Worm (Caenorhabditis elegans): ENCODE results near the gene Y57G11C.30.
"Not testable (repeated sequence)": the region's sequence is repeated elsewhere in the genome, so short reads cannot be mapped to it uniquely, and the experiment has no call there.

Y57G11C.30 gene

ce11 chrIV:14903188-14903587, 35.5 kb upstream of the Y57G11C.30 start:
- TF ChIP-seq ceh-79 (tag; optimal IDR thresholded peaks at IDR 0.05) = no peak
- no peak for TF ChIP-seq Y56A3A.18 (GFP tag; IDR thresholded peaks at IDR 0.05)
- TF ChIP-seq somi-1 (GFP tag; optimal IDR thresholded peaks at IDR 0.05) = no peak
- TF ChIP-seq B0019.2 (GFP tag; conservative IDR thresholded peaks at IDR 0.05) = no peak
- no peak for TF ChIP-seq ZK185.1 (tag; optimal IDR thresholded peaks at IDR 0.05; ENCODE audit: poor library complexity, severe bottlenecking)
- TF ChIP-seq zim-3 (tag; optimal IDR thresholded peaks at IDR 0.05) = no peak
- no peak for TF ChIP-seq mxl-1 (tag; optimal IDR thresholded peaks at IDR 0.05)

ce11 chrIV:14909589-14909988, 29.1 kb upstream of the Y57G11C.30 start, which contains the start of gene pnc-2:
TSS of gene pnc-2 (minus strand) at chrIV:14909689.
- TF ChIP-seq F57A8.1 (GFP tag; optimal IDR thresholded peaks at IDR 0.05) (no peak), nhr-27 (tag; optimal IDR thresholded peaks at IDR 0.05) (no peak), lin-54 (GFP tag; optimal IDR thresholded peaks at IDR 0.05) (no peak), B0261.1 (tag; optimal IDR thresholded peaks at IDR 0.05) (no peak), snpc-1.1 (tag; optimal IDR thresholded peaks at IDR 0.05; ENCODE audit: insufficient read depth) (no peak), attf-6 (GFP tag; IDR thresholded peaks at IDR 0.05) (no peak), F33H1.4 (GFP tag; IDR thresholded peaks at IDR 0.05) (no peak), die-1 (tag; optimal IDR thresholded peaks at IDR 0.05) (no peak), B0336.3 (GFP tag; IDR thresholded peaks at IDR 0.05) (no peak), hrde-1 (tag; optimal IDR thresholded peaks at IDR 0.05; ENCODE audit: borderline replicate concordance) (no peak)

ce11 chrIV:14911134-14911760, 27.4 kb upstream of the Y57G11C.30 start:
- TF ChIP-seq rpc-1 (optimal IDR thresholded peaks at IDR 0.05) (peak; percentile 6), rpc-1 (tag; optimal IDR thresholded peaks at IDR 0.05) (peak; percentile 63), tbp1 (GFP tag; optimal IDR thresholded peaks at IDR 0.05) (peak; percentile 64), attf-6 (GFP tag; IDR thresholded peaks at IDR 0.05) (peak; percentile 95), B0261.1 (tag; optimal IDR thresholded peaks at IDR 0.05) (peak; percentile 38), snpc-4 (tag; optimal IDR thresholded peaks at IDR 0.05) (peak in 2 of 4 experiments; percentile 9 to 84), hmg-1.2 (GFP tag; IDR thresholded peaks at IDR 0.05) (peak; percentile 66)
- TF ChIP-seq snpc-4 (GFP tag; optimal IDR thresholded peaks at IDR 0.05) = not testable (repeated sequence)

- TF ChIP-seq mcd-1 (GFP tag; IDR thresholded peaks at IDR 0.05) (no peak), ceh-100 (GFP tag; IDR thresholded peaks at IDR 0.05) (no peak), akir-1 (GFP tag; optimal IDR thresholded peaks at IDR 0.05) (no peak), Y95B8A.8 (GFP tag; IDR thresholded peaks at IDR 0.05) (no peak), K11D2.4 (GFP tag; IDR thresholded peaks at IDR 0.05) (no peak), cebp-1 (GFP tag; IDR thresholded peaks at IDR 0.05) (no peak), cebp-1 (tag; optimal IDR thresholded peaks at IDR 0.05) (no peak), chd-7 (tag; optimal IDR thresholded peaks at IDR 0.05) (no peak), F49E8.2 (tag; optimal IDR thresholded peaks at IDR 0.05; ENCODE audit: insufficient read depth) (no peak), aptf-3 (GFP tag; IDR thresholded peaks at IDR 0.05) (no peak), lsl-1 (GFP tag; optimal IDR thresholded peaks at IDR 0.05) (no peak), nhr-120 (GFP tag; IDR thresholded peaks at IDR 0.05) (no peak), lin-35 (GFP tag; optimal IDR thresholded peaks at IDR 0.05) (no peak), T07F8.4 (tag; optimal IDR thresholded peaks at IDR 0.05) (no peak), D2030.7 (GFP tag; IDR thresholded peaks at IDR 0.05) (no peak), ztf-25 (GFP tag; IDR thresholded peaks at IDR 0.05) (no peak)
Measured at ce11 chrIV:14919310-14919709, 19.4 kb upstream of the Y57G11C.30 start, which contains the start of gene ccch-5. TSS of gene ccch-5 (plus strand) at chrIV:14919610.

All from whole organism, young adult.